Worm (Caenorhabditis elegans): Measurements from ENCODE around the gene sta-2.

DNA sequence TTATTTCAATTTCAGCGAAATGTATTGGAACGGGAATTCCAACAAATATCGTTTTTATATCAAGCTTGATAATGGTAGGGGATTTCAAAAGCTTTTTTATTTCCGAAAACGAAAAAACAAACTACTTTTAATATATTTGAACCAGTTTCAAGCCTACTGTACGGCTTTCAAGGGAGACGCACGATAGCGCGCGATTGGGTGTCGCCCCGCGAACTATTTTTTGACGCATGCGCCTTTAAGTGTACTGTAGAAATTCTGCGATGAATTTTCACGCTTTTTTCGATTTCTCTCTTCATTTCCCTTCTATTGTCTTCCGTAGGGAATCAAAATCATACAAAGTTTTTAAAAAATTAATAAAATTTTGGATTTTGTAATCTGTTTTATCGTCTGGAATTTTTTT is 37.5 kb upstream of the sta-2 start:
- TF ChIP-seq nhr-76 (tag; optimal IDR thresholded peaks at IDR 0.05) (no peak), pag-3 (tag; optimal IDR thresholded peaks at IDR 0.05; ENCODE audit: borderline replicate concordance, insufficient read depth) (no peak), nhr-11 (tag; optimal IDR thresholded peaks at IDR 0.05) (no peak), unc-62 (GFP tag; optimal IDR thresholded peaks at IDR 0.05) (no peak), aly-2 (tag; optimal IDR thresholded peaks at IDR 0.05) (no peak), mdl-1 (tag; optimal IDR thresholded peaks at IDR 0.05) (no peak), tbx-2 (tag; optimal IDR thresholded peaks at IDR 0.05) (no peak), sox-4 (tag; optimal IDR thresholded peaks at IDR 0.05) (no peak), egl-27 (tag; optimal IDR thresholded peaks at IDR 0.05) (no peak), pax-3 (tag; optimal IDR thresholded peaks at IDR 0.05) (no peak)

Measured in whole organism, L1 larva.